Worm (Caenorhabditis elegans) whole organism, L3 larva: Measurements from ENCODE around the gene Y37H2A.10.

ENCODE experiments used
- ceh-16 ChIP-seq: sonication (generic microtip); optimal IDR thresholded peaks from 2 replicates; lab custom pipeline; 2017; ENCODE audit warnings: missing biosample characterization, missing genetic modification characterization
- egl-27 ChIP-seq: sonication (generic microtip); optimal IDR thresholded peaks from 4 replicates; lab custom pipeline; 2017; ENCODE audit warnings: missing biosample characterization, missing genetic modification reagents, missing genetic modification characterization
- elt-1 ChIP-seq: fragments of 150-350 bp; optimal IDR thresholded peaks from 2 replicates; lab custom pipeline; 2014; ENCODE audit warnings: missing biosample characterization, missing genetic modification characterization
- mdl-1 ChIP-seq: fragments of 150-350 bp; optimal IDR thresholded peaks from 2 replicates; lab custom pipeline; 2014; ENCODE audit warnings: missing biosample characterization, missing genetic modification characterization
- nfya-1 ChIP-seq: sonication (generic microtip); optimal IDR thresholded peaks from 2 replicates; lab custom pipeline; 2017; ENCODE audit warnings: missing genetic modification characterization, mild to moderate bottlenecking, missing compliant biosample characterization, antibody characterized with exemption, moderate library complexity; ENCODE audit not compliant: insufficient read depth
- nhr-25 ChIP-seq: sonication (generic microtip); optimal IDR thresholded peaks from 2 replicates; lab custom pipeline; 2017; ENCODE audit warnings: missing biosample characterization, missing genetic modification characterization
- pqm-1 ChIP-seq: fragments of 150-350 bp; optimal IDR thresholded peaks from 2 replicates; lab custom pipeline; 2017; ENCODE audit warnings: missing biosample characterization, missing genetic modification characterization, inconsistent platforms
- tbx-2 ChIP-seq: sonication (generic microtip); optimal IDR thresholded peaks from 2 replicates; lab custom pipeline; 2016; ENCODE audit warnings: mild to moderate bottlenecking, missing genetic modification characterization, missing compliant biosample characterization
- ztf-11 ChIP-seq: fragments of 150-350 bp; optimal IDR thresholded peaks from 2 replicates; lab custom pipeline; 2014; ENCODE audit warnings: missing biosample characterization, missing genetic modification characterization

ce11 chrV:18128545-18128944, 10.2 kb upstream of the Y37H2A.10 start:
- no peak for TF ChIP-seq ztf-11 (tag; lab: Kevin White, UChicago)
- no peak for TF ChIP-seq nhr-25 (tag; lab: Kevin White, UChicago)
- TF ChIP-seq nfya-1 (tag; lab: Kevin White, UChicago) = no peak
- TF ChIP-seq tbx-2 (tag; lab: Kevin White, UChicago) = no peak
- TF ChIP-seq mdl-1 (tag; lab: Kevin White, UChicago) = no peak
- TF ChIP-seq elt-1 (tag; lab: Kevin White, UChicago) = no peak
- TF ChIP-seq ceh-16 (tag; lab: Kevin White, UChicago) = no peak
- TF ChIP-seq pqm-1 (tag; lab: Kevin White, UChicago) = no peak
- no peak for TF ChIP-seq egl-27 (tag; lab: Kevin White, UChicago)
